Fruit fly (Drosophila melanogaster) whole organism, embryonic: ENCODE results near the gene NANS.
A peak's percentile ranks its signal among the peaks of the same experiment; 100 is the strongest.

Experiments used
- Atf6 ChIP-seq: fragments of 200-800 bp; sonication (Bioruptor generic); IDR thresholded peaks from 2 replicates; pipeline ENCODE4 v1.3.6; 2022; ENCODE audit warnings: missing biosample characterization, missing genetic modification characterization
- Bdp1 ChIP-seq: fragments of 200-800 bp; sonication (Bioruptor generic); optimal IDR thresholded peaks from 3 replicates; lab custom pipeline; 2016; ENCODE audit warnings: missing biosample characterization, missing genetic modification characterization
- Blimp-1 ChIP-seq: fragments of 200-800 bp; sonication (Bioruptor generic); optimal IDR thresholded peaks from 3 replicates; lab custom pipeline; 2018; ENCODE audit warnings: missing biosample characterization, missing genetic modification characterization, mild to moderate bottlenecking, moderate library complexity, missing genetic modification reagents
- BtbVII ChIP-seq: fragments of 200-800 bp; sonication (Bioruptor generic); optimal IDR thresholded peaks from 3 replicates; lab custom pipeline; 2017; ENCODE audit warnings: missing biosample characterization, mild to moderate bottlenecking, missing genetic modification characterization
- CG10147 ChIP-seq: fragments of 200-800 bp; sonication (Bioruptor generic); optimal IDR thresholded peaks from 2 replicates; lab custom pipeline; 2019; ENCODE audit warnings: missing biosample characterization, mild to moderate bottlenecking, missing genetic modification characterization, moderate library complexity
- CG11456 ChIP-seq: fragments of 200-800 bp; sonication (Bioruptor generic); IDR thresholded peaks from 3 replicates; pipeline ENCODE4 v1.3.6; 2022; ENCODE audit warnings: missing biosample characterization, missing genetic modification characterization
- CG11695 ChIP-seq: fragments of 200-800 bp; sonication (Bioruptor generic); IDR thresholded peaks from 3 replicates; pipeline ENCODE4 v1.3.6; 2022; ENCODE audit warnings: missing biosample characterization, missing genetic modification characterization
- CG12155 ChIP-seq: fragments of 200-800 bp; sonication (Bioruptor generic); optimal IDR thresholded peaks from 3 replicates; lab custom pipeline; 2016; ENCODE audit warnings: missing biosample characterization, missing genetic modification characterization
- CG15011 ChIP-seq: fragments of 200-800 bp; sonication (Bioruptor generic); optimal IDR thresholded peaks from 3 replicates; lab custom pipeline; 2018; ENCODE audit warnings: missing biosample characterization, mild to moderate bottlenecking, missing genetic modification characterization
- CG4707 ChIP-seq: fragments of 200-800 bp; sonication (Bioruptor generic); optimal IDR thresholded peaks from 2 replicates; lab custom pipeline; 2018; ENCODE audit warnings: missing biosample characterization, mild to moderate bottlenecking, missing genetic modification characterization, moderate library complexity
- CG4854 ChIP-seq: fragments of 200-800 bp; sonication (Bioruptor generic); optimal IDR thresholded peaks from 2 replicates; lab custom pipeline; 2016; ENCODE audit warnings: missing biosample characterization, missing genetic modification characterization, inconsistent platforms
- CG6254 ChIP-seq: fragments of 200-800 bp; sonication (Bioruptor generic); optimal IDR thresholded peaks from 3 replicates; lab custom pipeline; 2017; ENCODE audit warnings: mild to moderate bottlenecking, missing biosample characterization, missing genetic modification reagents, missing genetic modification characterization
- CG6272 ChIP-seq: fragments of 200-800 bp; sonication (Bioruptor generic); IDR thresholded peaks from 2 replicates; pipeline ENCODE4 v1.3.6; 2022; ENCODE audit warnings: missing biosample characterization, missing genetic modification characterization
- CG7271 ChIP-seq: fragments of 200-800 bp; sonication (Bioruptor generic); optimal IDR thresholded peaks from 2 replicates; lab custom pipeline; 2018; ENCODE audit warnings: missing biosample characterization, mild to moderate bottlenecking, missing genetic modification characterization, moderate library complexity
- CG7745 ChIP-seq: fragments of 200-800 bp; sonication (Bioruptor generic); optimal IDR thresholded peaks from 2 replicates; lab custom pipeline; 2018; ENCODE audit warnings: missing biosample characterization, mild to moderate bottlenecking, missing genetic modification characterization, moderate library complexity
- CG7987 ChIP-seq: fragments of 200-800 bp; sonication (Bioruptor generic); optimal IDR thresholded peaks from 2 replicates; lab custom pipeline; 2018; ENCODE audit warnings: missing biosample characterization, mild to moderate bottlenecking, missing genetic modification characterization, moderate library complexity
- CG9437 ChIP-seq: fragments of 200-800 bp; sonication (Bioruptor generic); optimal IDR thresholded peaks from 2 replicates; lab custom pipeline; 2018; ENCODE audit warnings: missing biosample characterization, mild to moderate bottlenecking, missing genetic modification characterization
- CG9727 ChIP-seq: fragments of 200-800 bp; sonication (Bioruptor generic); optimal IDR thresholded peaks from 3 replicates; lab custom pipeline; 2017; ENCODE audit warnings: missing biosample characterization, mild to moderate bottlenecking, missing genetic modification characterization
- CG9817 ChIP-seq: fragments of 200-800 bp; sonication (Bioruptor generic); optimal IDR thresholded peaks from 2 replicates; lab custom pipeline; 2018; ENCODE audit warnings: missing biosample characterization, mild to moderate bottlenecking, missing genetic modification characterization, moderate library complexity
- CG9932 ChIP-seq: fragments of 200-800 bp; sonication (Bioruptor generic); IDR thresholded peaks from 2 replicates; pipeline ENCODE4 v1.3.6; 2022; ENCODE audit warnings: missing biosample characterization, missing genetic modification characterization
- Camta ChIP-seq: fragments of 200-800 bp; sonication (Bioruptor generic); optimal IDR thresholded peaks from 2 replicates; lab custom pipeline; 2016; ENCODE audit warnings: missing biosample characterization, missing genetic modification characterization
- CoRest ChIP-seq: fragments of 200-800 bp; sonication (Bioruptor generic); optimal IDR thresholded peaks from 3 replicates; lab custom pipeline; 2018; ENCODE audit warnings: missing biosample characterization, mild to moderate bottlenecking, missing genetic modification characterization, moderate library complexity
- Drgx ChIP-seq: fragments of 200-800 bp; sonication (Bioruptor generic); IDR thresholded peaks from 2 replicates; pipeline ENCODE4 v1.3.6; 2022; ENCODE audit warnings: missing biosample characterization, missing genetic modification characterization
- Fer1 ChIP-seq: fragments of 200-800 bp; sonication (Bioruptor generic); optimal IDR thresholded peaks from 2 replicates; lab custom pipeline; 2017; ENCODE audit warnings: missing biosample characterization, mild to moderate bottlenecking, missing genetic modification characterization
- HHEX ChIP-seq: fragments of 200-800 bp; sonication (Bioruptor generic); optimal IDR thresholded peaks from 3 replicates; lab custom pipeline; 2017; ENCODE audit warnings: missing biosample characterization, mild to moderate bottlenecking, missing genetic modification characterization, missing genetic modification reagents
- HLH3B ChIP-seq: fragments of 200-800 bp; sonication (Bioruptor generic); IDR thresholded peaks from 2 replicates; pipeline ENCODE4 v1.3.6; 2022; ENCODE audit warnings: missing biosample characterization, missing genetic modification characterization
- Hey ChIP-seq: fragments of 200-800 bp; sonication (Bioruptor generic); optimal IDR thresholded peaks from 3 replicates; lab custom pipeline; 2018; ENCODE audit warnings: missing biosample characterization, mild to moderate bottlenecking, missing genetic modification characterization
- Hr39 ChIP-seq: fragments of >200 bp; optimal IDR thresholded peaks from 2 replicates; lab custom pipeline; 2017
- MBD-R2 ChIP-seq: fragments of 200-800 bp; sonication (Bioruptor generic); IDR thresholded peaks from 2 replicates; pipeline ENCODE4 v1.3.6; 2022; ENCODE audit warnings: missing biosample characterization, missing genetic modification characterization
- MTF-1 ChIP-seq: fragments of 200-800 bp; sonication (Bioruptor generic); optimal IDR thresholded peaks from 2 replicates; lab custom pipeline; 2018; ENCODE audit warnings: missing biosample characterization, mild to moderate bottlenecking, missing genetic modification characterization, borderline replicate concordance
- Mrtf ChIP-seq: fragments of 200-800 bp; sonication (Bioruptor generic); IDR thresholded peaks from 3 replicates; pipeline ENCODE4 v1.3.6; 2022; ENCODE audit warnings: missing biosample characterization, missing genetic modification characterization
- NfI ChIP-seq: fragments of 200-800 bp; sonication (Bioruptor generic); optimal IDR thresholded peaks from 3 replicates; lab custom pipeline; 2018; ENCODE audit warnings: missing biosample characterization, mild to moderate bottlenecking, missing genetic modification characterization, moderate library complexity
- Side ChIP-seq: fragments of 200-800 bp; sonication (Bioruptor generic); optimal IDR thresholded peaks from 2 replicates; lab custom pipeline; 2016; ENCODE audit warnings: missing biosample characterization, missing genetic modification characterization
- Sry-δ ChIP-seq: fragments of 200-800 bp; sonication (Bioruptor generic); optimal IDR thresholded peaks from 2 replicates; lab custom pipeline; 2016; ENCODE audit warnings: missing biosample characterization, missing genetic modification characterization
- Stat92E ChIP-seq, 3 experiments: fragments of >200 bp in 2 of 3; fragments of 200-800 bp in 1 of 3; sonication (Bioruptor generic) in 1 of 3; optimal IDR thresholded peaks; 2 replicates each; lab custom pipeline; 2017 to 2019; ENCODE audit warnings: missing biosample characterization in 3 of 3, missing genetic modification characterization in 3 of 3, mild to moderate bottlenecking in 1 of 3, moderate library complexity in 1 of 3
- al ChIP-seq: fragments of 200-800 bp; sonication (Bioruptor generic); IDR thresholded peaks from 2 replicates; pipeline ENCODE4 v1.3.6; 2022; ENCODE audit warnings: missing biosample characterization, missing genetic modification characterization
- bcd ChIP-seq: fragments of 200-800 bp; sonication (Bioruptor generic); optimal IDR thresholded peaks from 2 replicates; lab custom pipeline; 2017; ENCODE audit warnings: missing biosample characterization, mild to moderate bottlenecking, missing genetic modification characterization
- da ChIP-seq: fragments of 200-800 bp; sonication (Bioruptor generic); optimal IDR thresholded peaks from 2 replicates; lab custom pipeline; 2016; ENCODE audit warnings: missing biosample characterization, missing genetic modification characterization
- eve ChIP-seq, 2 experiments: fragments of >200 bp; optimal IDR thresholded peaks; 2 replicates each; lab custom pipeline; 2017; ENCODE audit warnings: missing biosample characterization in 2 of 2, missing genetic modification characterization in 2 of 2
- gcm ChIP-seq: fragments of 200-800 bp; sonication (Bioruptor generic); optimal IDR thresholded peaks from 2 replicates; lab custom pipeline; 2019; ENCODE audit warnings: missing biosample characterization, mild to moderate bottlenecking, missing genetic modification characterization, moderate library complexity
- gsb ChIP-seq: fragments of 200-800 bp; sonication (Bioruptor generic); IDR thresholded peaks from 2 replicates; pipeline ENCODE4 v1.3.6; 2022; ENCODE audit warnings: missing biosample characterization, missing genetic modification characterization
- gsb-n ChIP-seq: fragments of 200-800 bp; sonication (Bioruptor generic); optimal IDR thresholded peaks from 3 replicates; lab custom pipeline; 2018; ENCODE audit warnings: missing biosample characterization, mild to moderate bottlenecking, missing genetic modification characterization
- hth ChIP-seq: fragments of >200 bp; optimal IDR thresholded peaks from 2 replicates; lab custom pipeline; 2017; ENCODE audit warnings: inconsistent platforms
- lbe ChIP-seq: fragments of 200-800 bp; sonication (Bioruptor generic); optimal IDR thresholded peaks from 2 replicates; lab custom pipeline; 2016; ENCODE audit warnings: missing biosample characterization, mild to moderate bottlenecking, missing genetic modification characterization
- lola ChIP-seq, 3 experiments: fragments of >200 bp in 2 of 3; fragments of 200-800 bp in 1 of 3; sonication (Bioruptor generic) in 1 of 3; optimal IDR thresholded peaks; 2 replicates each; lab custom pipeline; 2017 to 2019; ENCODE audit warnings: missing biosample characterization in 3 of 3, missing genetic modification characterization in 3 of 3, mild to moderate bottlenecking in 1 of 3, moderate library complexity in 1 of 3
- mirr ChIP-seq: fragments of 200-800 bp; sonication (Bioruptor generic); optimal IDR thresholded peaks from 3 replicates; lab custom pipeline; 2018; ENCODE audit warnings: missing biosample characterization, mild to moderate bottlenecking, missing genetic modification characterization
- nau ChIP-seq: fragments of 200-800 bp; sonication (Bioruptor generic); optimal IDR thresholded peaks from 3 replicates; lab custom pipeline; 2017; ENCODE audit warnings: missing biosample characterization, mild to moderate bottlenecking, missing genetic modification characterization, missing genetic modification reagents
- odd ChIP-seq: fragments of 200-800 bp; sonication (Bioruptor generic); optimal IDR thresholded peaks from 2 replicates; lab custom pipeline; 2017; ENCODE audit warnings: missing biosample characterization, mild to moderate bottlenecking, missing genetic modification characterization
- ranshi ChIP-seq: fragments of 200-800 bp; sonication (Bioruptor generic); IDR thresholded peaks from 2 replicates; pipeline ENCODE4 v1.3.6; 2022; ENCODE audit warnings: missing biosample characterization, missing genetic modification characterization
- so ChIP-seq: fragments of 200-800 bp; sonication (Bioruptor generic); IDR thresholded peaks from 3 replicates; pipeline ENCODE4 v1.3.6; 2022; ENCODE audit warnings: missing biosample characterization, missing genetic modification characterization
- unc-4 ChIP-seq: fragments of 200-800 bp; sonication (Bioruptor generic); IDR thresholded peaks from 2 replicates; pipeline ENCODE4 v1.3.6; 2022; ENCODE audit warnings: missing biosample characterization, missing genetic modification characterization; ENCODE audit not compliant: partially characterized antibody
- zfh2 ChIP-seq: fragments of 200-800 bp; sonication (Bioruptor generic); optimal IDR thresholded peaks from 2 replicates; lab custom pipeline; 2016; ENCODE audit warnings: missing biosample characterization, missing genetic modification characterization

Gene NANS

DNA sequence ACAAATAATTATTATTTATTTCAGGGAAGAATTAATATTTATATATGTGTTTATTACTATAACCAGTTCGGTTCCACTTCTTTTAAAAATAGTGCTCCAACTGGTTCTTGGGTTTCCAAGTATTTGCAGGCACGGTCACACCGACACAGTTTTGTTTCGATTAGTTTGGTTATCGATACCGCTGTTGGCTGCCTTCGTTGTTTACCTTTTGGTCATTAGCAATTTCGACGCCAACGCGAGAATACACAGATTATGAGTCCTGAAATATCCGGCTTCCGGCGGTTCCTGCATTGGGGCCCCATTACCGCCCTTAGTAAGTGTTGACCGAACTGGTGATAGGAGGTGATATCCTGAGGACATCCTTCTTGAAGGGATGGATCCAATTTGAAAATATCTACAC, 18.2 kb upstream of the NANS start, which contains the start of gene CG5196 (continued):
- TF ChIP-seq so (GFP tag; lab: Robert Waterston, UW) (0 out of 3 replicates have a peak, but pooled peaks have one; percentile 25), MBD-R2 (peak; percentile 95), CG10147 (GFP tag; lab: Kevin White, UChicago) (peak; percentile 13), Blimp-1 (no peak), hth (no peak), Side (no peak), ranshi (GFP tag; lab: Robert Waterston, UW) (no peak), CG9817 (no peak), Bdp1 (GFP tag; lab: Kevin White, UChicago) (no peak), gsb (GFP tag; lab: Robert Waterston, UW) (no peak), CG6272 (GFP tag; lab: Robert Waterston, UW) (no peak), Hr39 (lab: Kevin White, UChicago) (no peak), CG11456 (GFP tag; lab: Robert Waterston, UW) (no peak), bcd (GFP tag; lab: Kevin White, UChicago) (no peak), nau (GFP tag; lab: Kevin White, UChicago) (no peak), mirr (GFP tag; lab: Kevin White, UChicago) (no peak), Sry-δ (peak; percentile 56), zfh2 (GFP tag; lab: Kevin White, UChicago) (no peak), CG12155 (GFP tag; lab: Kevin White, UChicago) (no peak), Mrtf (GFP tag; lab: Robert Waterston, UW) (no peak), CoRest (tag; lab: Kevin White, UChicago) (peak; percentile 5), HLH3B (GFP tag; lab: Robert Waterston, UW) (no peak), CG4707 (no peak), CG4854 (GFP tag; lab: Kevin White, UChicago) (no peak), CG9727 (no peak), da (GFP tag; lab: Kevin White, UChicago) (no peak), odd (GFP tag; lab: Kevin White, UChicago) (no peak), MTF-1 (GFP tag; lab: Kevin White, UChicago) (no peak), lbe (GFP tag; lab: Kevin White, UChicago) (peak; percentile 66), Fer1 (GFP tag; lab: Kevin White, UChicago) (peak; percentile 38), al (GFP tag; lab: Robert Waterston, UW) (no peak), CG6254 (GFP tag; lab: Kevin White, UChicago) (no peak), CG15011 (GFP tag; lab: Kevin White, UChicago) (no peak), CG9932 (GFP tag; lab: Robert Waterston, UW) (no peak), lola (GFP tag; optimal IDR thresholded peaks at IDR 0.05; lab: Kevin White, UChicago) (no peak), eve (GFP tag; optimal IDR thresholded peaks at IDR 0.05; lab: Kevin White, UChicago) (no peak), CG7745 (no peak), Hey (no peak), CG7987 (peak; percentile 25), CG7271 (tag; lab: Kevin White, UChicago) (no peak), gcm (GFP tag; lab: Kevin White, UChicago) (no peak), Stat92E (GFP tag; optimal IDR thresholded peaks at IDR 0.05; lab: Kevin White, UChicago) (peak in 1 of 3 experiments; percentile 44), unc-4 (GFP tag; lab: Robert Waterston, UW) (peak; percentile 73), Atf6 (GFP tag; lab: Robert Waterston, UW) (no peak), CG9437 (GFP tag; lab: Kevin White, UChicago) (no peak), HHEX (GFP tag; lab: Kevin White, UChicago) (no peak), CG11695 (no peak), Drgx (no peak), gsb-n (tag; lab: Kevin White, UChicago) (peak; percentile 20), Camta (GFP tag; lab: Kevin White, UChicago) (no peak), NfI (peak; percentile 30), BtbVII (GFP tag; lab: Kevin White, UChicago) (no peak)
